ENCODE assay signal across 3 fruit fly cellular contexts in genomic region chr3R:6726119-6726518, dm6.
TF ChIP-seq lines count a peak whose summit lies in the region.

No protein-coding gene starts in this region.

- no peak for TF ChIP-seq CTCF in whole organism, embryonic (GFP tag; optimal IDR thresholded peaks at IDR 0.05; lab: Kevin White, UChicago)

TF ChIP-seq in whole organism, 6 proteins besides CTCF, POLR2A, EP300 and RAD21:
- TF ChIP-seq pan (optimal IDR thresholded peaks at IDR 0.05; lab: Kevin White, UChicago) (no peak), psq (optimal IDR thresholded peaks at IDR 0.05; lab: Kevin White, UChicago) (no peak), usp (GFP tag; optimal IDR thresholded peaks at IDR 0.05; lab: Kevin White, UChicago) (no peak), EcR (GFP tag; optimal IDR thresholded peaks at IDR 0.05; lab: Kevin White, UChicago) (no peak), Dll (optimal IDR thresholded peaks at IDR 0.05; lab: Kevin White, UChicago) (peak; percentile 56), CG8478 (optimal IDR thresholded peaks at IDR 0.05; lab: Kevin White, UChicago) (no peak)
TF ChIP-seq in whole organism: peak in this region for 1.

TF ChIP-seq in whole organism, embryonic, 481 proteins besides CTCF, POLR2A, EP300 and RAD21:
- TF ChIP-seq sqz (GFP tag; optimal IDR thresholded peaks at IDR 0.05; lab: Kevin White, UChicago) = peak; percentile 40
- TF ChIP-seq CG6813 (GFP tag; optimal IDR thresholded peaks at IDR 0.05; lab: Kevin White, UChicago) = no peak
- TF ChIP-seq Dll (GFP tag; IDR thresholded peaks at IDR 0.05; lab: Robert Waterston, UW; ENCODE audit: partially characterized antibody) = 0 out of 4 replicates have a peak, but pooled peaks have one; percentile 23
- no peak for TF ChIP-seq CG10147 (GFP tag; optimal IDR thresholded peaks at IDR 0.05; lab: Kevin White, UChicago)
- peak; percentile 73 for TF ChIP-seq CG10431 (GFP tag; optimal IDR thresholded peaks at IDR 0.05; lab: Kevin White, UChicago)
- TF ChIP-seq NfI (GFP tag; optimal IDR thresholded peaks at IDR 0.05; lab: Kevin White, UChicago) = no peak
- no peak for TF ChIP-seq lbe (GFP tag; optimal IDR thresholded peaks at IDR 0.05; lab: Kevin White, UChicago)
- TF ChIP-seq wek (GFP tag; optimal IDR thresholded peaks at IDR 0.05; lab: Kevin White, UChicago) = peak; percentile 86
- no peak for TF ChIP-seq E2f1 (GFP tag; IDR thresholded peaks at IDR 0.05; lab: Robert Waterston, UW)
- no peak for TF ChIP-seq klu (GFP tag; IDR thresholded peaks at IDR 0.05; lab: Robert Waterston, UW)
- no peak for TF ChIP-seq Hmx (GFP tag; optimal IDR thresholded peaks at IDR 0.05; lab: Kevin White, UChicago)
- no peak for TF ChIP-seq CG3838 (GFP tag; optimal IDR thresholded peaks at IDR 0.05; lab: Kevin White, UChicago)
- peak; percentile 81 for TF ChIP-seq crol (GFP tag; IDR thresholded peaks at IDR 0.05; lab: Robert Waterston, UW)
- TF ChIP-seq chinmo (GFP tag; IDR thresholded peaks at IDR 0.05; lab: Robert Waterston, UW; ENCODE audit: partially characterized antibody) = 0 out of 4 replicates have a peak, but pooled peaks have one; percentile 26
- no peak for TF ChIP-seq CG16813 (GFP tag; IDR thresholded peaks at IDR 0.05; lab: Robert Waterston, UW; ENCODE audit: partially characterized antibody)
- no peak for TF ChIP-seq br (optimal IDR thresholded peaks at IDR 0.05; lab: Kevin White, UChicago)
- no peak for TF ChIP-seq nerfin-1 (tag; optimal IDR thresholded peaks at IDR 0.05; lab: Kevin White, UChicago)
- no peak for TF ChIP-seq CG11696 (GFP tag; IDR thresholded peaks at IDR 0.05; lab: Robert Waterston, UW)
- TF ChIP-seq tx (GFP tag; optimal IDR thresholded peaks at IDR 0.05; lab: Kevin White, UChicago) = no peak
- no peak for TF ChIP-seq Mes4 (GFP tag; optimal IDR thresholded peaks at IDR 0.05; lab: Kevin White, UChicago)
- TF ChIP-seq Sox100B (GFP tag; optimal IDR thresholded peaks at IDR 0.05; lab: Kevin White, UChicago) = no peak
- no peak for TF ChIP-seq CG2129 (GFP tag; IDR thresholded peaks at IDR 0.05; lab: Robert Waterston, UW; ENCODE audit: partially characterized antibody)
- peak; percentile 47 for TF ChIP-seq pros (GFP tag; optimal IDR thresholded peaks at IDR 0.05; lab: Kevin White, UChicago)
- no peak for TF ChIP-seq nerfin-2 (GFP tag; IDR thresholded peaks at IDR 0.05; lab: Robert Waterston, UW; ENCODE audit: partially characterized antibody)
- TF ChIP-seq Dip2 (GFP tag; IDR thresholded peaks at IDR 0.05; lab: Robert Waterston, UW) = no peak
- TF ChIP-seq CG4282 (GFP tag; optimal IDR thresholded peaks at IDR 0.05; lab: Kevin White, UChicago) = no peak
- no peak for TF ChIP-seq Antp (GFP tag; optimal IDR thresholded peaks at IDR 0.05; lab: Kevin White, UChicago)
- TF ChIP-seq cg (GFP tag; optimal IDR thresholded peaks at IDR 0.05; lab: Kevin White, UChicago) = peak; percentile 70
- no peak for TF ChIP-seq CG3726 (GFP tag; IDR thresholded peaks at IDR 0.05; lab: Robert Waterston, UW)
- TF ChIP-seq Nf-YB (GFP tag; optimal IDR thresholded peaks at IDR 0.05; lab: Kevin White, UChicago) = peak; percentile 80
- peak; percentile 64 for TF ChIP-seq Nf-YC (tag; optimal IDR thresholded peaks at IDR 0.05; lab: Kevin White, UChicago)
- no peak for TF ChIP-seq fd102C (GFP tag; optimal IDR thresholded peaks at IDR 0.05; lab: Kevin White, UChicago)

TF ChIP-seq in whole organism, pupa, 21 proteins besides CTCF, POLR2A, EP300 and RAD21:
- TF ChIP-seq gl (tag; optimal IDR thresholded peaks at IDR 0.05; lab: Kevin White, UChicago) (peak; percentile 53), CG15710 (tag; optimal IDR thresholded peaks at IDR 0.05; lab: Kevin White, UChicago) (no peak)
